Fruit fly (Drosophila melanogaster): ENCODE data around the gene CG42613.

DNA sequence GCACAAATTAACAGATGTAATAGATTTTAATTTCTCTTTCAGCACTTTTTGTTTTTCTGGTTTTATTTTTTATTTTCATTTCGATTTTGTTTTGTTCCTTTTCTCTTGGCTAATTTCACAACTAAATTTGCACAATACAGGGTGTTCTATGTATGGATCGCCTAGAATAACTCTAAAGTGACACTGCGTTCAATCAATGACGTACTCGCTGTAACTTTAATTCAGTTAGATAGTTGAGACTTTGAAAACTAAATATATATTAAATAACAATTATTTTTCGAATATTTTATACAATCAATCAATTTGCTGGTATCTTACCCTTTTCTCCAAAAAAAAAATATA is 4.4 kb upstream of the CG42613 start:
- TF ChIP-seq CG10979 (tag; optimal IDR thresholded peaks at IDR 0.05) = no peak
- no peak for TF ChIP-seq bbx (GFP tag; IDR thresholded peaks at IDR 0.05; ENCODE audit: partially characterized antibody)
- no peak for TF ChIP-seq pros (GFP tag; optimal IDR thresholded peaks at IDR 0.05)
- TF ChIP-seq NK7.1 (GFP tag; optimal IDR thresholded peaks at IDR 0.05) = no peak
- TF ChIP-seq Antp (GFP tag; optimal IDR thresholded peaks at IDR 0.05) = no peak
- TF ChIP-seq CG3838 (GFP tag; optimal IDR thresholded peaks at IDR 0.05) = no peak
- TF ChIP-seq CG9215 (GFP tag; IDR thresholded peaks at IDR 0.05) = no peak
- TF ChIP-seq bab2 (GFP tag; optimal IDR thresholded peaks at IDR 0.05) = no peak
- no peak for TF ChIP-seq CG14965 (GFP tag; optimal IDR thresholded peaks at IDR 0.05; ENCODE audit: borderline replicate concordance)
- no peak for TF ChIP-seq Rfx (GFP tag; IDR thresholded peaks at IDR 0.05)
